Worm (Caenorhabditis elegans): ENCODE data around the gene K08D12.3.
A peak's percentile ranks its signal among the peaks of the same experiment; 100 is the strongest.

Gene K08D12.3

DNA sequence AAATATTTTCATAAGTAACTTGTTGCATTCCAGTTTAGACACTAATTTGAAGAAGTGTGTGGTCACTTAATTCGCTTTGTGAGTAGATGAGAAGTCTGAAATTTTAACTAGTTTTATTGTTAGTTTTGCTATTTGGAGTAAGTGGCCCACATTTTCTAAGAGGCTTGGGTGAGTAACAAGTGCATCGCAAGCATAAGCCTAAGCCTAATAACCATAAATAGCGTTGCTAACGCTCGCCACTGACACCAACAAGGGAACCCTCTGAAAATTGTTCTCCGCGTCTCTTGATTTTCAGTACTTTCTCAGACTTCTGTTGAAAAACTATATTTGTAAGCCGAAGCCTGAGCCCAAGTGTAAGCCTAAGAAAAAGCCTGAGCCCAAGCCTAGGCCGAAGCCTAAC, 14.2 kb downstream of the K08D12.3 start, which contains the start of gene epic-3:
Gene epic-3 (minus strand): TSS at position 101 of the 400 bp plus-strand sequence.
- TF ChIP-seq pqm-1 (tag; optimal IDR thresholded peaks at IDR 0.05) (no peak), ceh-22 (tag; optimal IDR thresholded peaks at IDR 0.05) (no peak), C38D4.7 (GFP tag; optimal IDR thresholded peaks at IDR 0.05) (no peak), hlh-8 (tag; optimal IDR thresholded peaks at IDR 0.05) (no peak), ref-2 (tag; optimal IDR thresholded peaks at IDR 0.05) (no peak), unc-55 (GFP tag; optimal IDR thresholded peaks at IDR 0.05) (no peak), pha-2 (tag; optimal IDR thresholded peaks at IDR 0.05) (no peak), lim-6 (tag; optimal IDR thresholded peaks at IDR 0.05) (no peak), ceh-45 (GFP tag; IDR thresholded peaks at IDR 0.05) (no peak)

DNA sequence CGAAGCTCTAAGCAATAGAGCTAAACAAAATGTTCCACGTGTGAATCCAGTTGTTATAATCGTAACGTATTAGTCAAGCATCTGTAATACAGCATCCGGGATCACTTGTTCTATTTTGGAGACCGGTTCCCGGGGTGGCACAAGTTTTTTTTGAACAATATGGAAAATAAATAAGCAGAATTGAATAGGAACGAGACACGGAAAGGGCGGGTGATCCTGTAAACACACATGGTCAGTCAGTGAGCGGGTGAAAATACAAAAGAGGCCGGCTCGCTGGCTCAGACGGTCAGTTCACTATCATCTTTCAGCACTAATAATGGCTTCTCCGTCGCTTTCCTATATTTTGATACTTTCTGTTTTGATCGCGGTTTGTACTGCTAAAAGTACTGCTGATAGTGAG, 15.8 kb downstream of the K08D12.3 start, which contains the start of gene K08D12.8:
Gene K08D12.8 (plus strand): TSS at position 301 of the 400 bp plus-strand sequence.
- TF ChIP-seq ets-4 (tag; optimal IDR thresholded peaks at IDR 0.05) (no peak), dve-1 (tag; optimal IDR thresholded peaks at IDR 0.05) (no peak), pqm-1 (tag; optimal IDR thresholded peaks at IDR 0.05) (no peak), hlh-13 (GFP tag; optimal IDR thresholded peaks at IDR 0.05) (no peak), syd-9 (tag; optimal IDR thresholded peaks at IDR 0.05) (no peak)

DNA sequence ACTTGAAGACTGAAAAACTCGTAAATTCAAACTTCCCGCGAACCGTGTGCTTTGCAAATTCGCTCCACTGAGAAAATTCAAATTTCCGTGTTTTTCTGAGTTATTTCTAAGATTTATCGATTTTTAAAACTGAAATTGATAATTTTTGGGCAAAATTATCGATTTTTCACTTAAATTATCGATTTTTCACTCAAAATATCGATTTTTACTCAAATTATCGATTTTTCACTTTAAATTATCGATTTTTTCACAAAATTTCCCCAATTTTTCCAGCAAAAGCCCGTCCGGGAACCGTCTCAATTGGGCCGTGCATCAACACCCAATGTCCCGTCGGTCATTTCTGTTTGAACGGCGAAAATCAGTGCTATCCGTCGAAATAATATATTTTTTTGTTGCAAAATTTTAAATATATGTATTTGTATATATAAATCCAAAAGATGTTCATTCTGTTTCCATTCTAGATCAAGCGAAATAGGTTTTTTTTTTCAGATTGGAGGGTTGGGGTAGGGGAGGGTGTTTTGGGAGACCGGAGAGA, 17.5 kb downstream of the K08D12.3 start:
- TF ChIP-seq ceh-48 (tag; optimal IDR thresholded peaks at IDR 0.05) = peak; percentile 76
- no peak for TF ChIP-seq ztf-16 (tag; optimal IDR thresholded peaks at IDR 0.05)
- no peak for TF ChIP-seq elt-4 (tag; optimal IDR thresholded peaks at IDR 0.05)

DNA sequence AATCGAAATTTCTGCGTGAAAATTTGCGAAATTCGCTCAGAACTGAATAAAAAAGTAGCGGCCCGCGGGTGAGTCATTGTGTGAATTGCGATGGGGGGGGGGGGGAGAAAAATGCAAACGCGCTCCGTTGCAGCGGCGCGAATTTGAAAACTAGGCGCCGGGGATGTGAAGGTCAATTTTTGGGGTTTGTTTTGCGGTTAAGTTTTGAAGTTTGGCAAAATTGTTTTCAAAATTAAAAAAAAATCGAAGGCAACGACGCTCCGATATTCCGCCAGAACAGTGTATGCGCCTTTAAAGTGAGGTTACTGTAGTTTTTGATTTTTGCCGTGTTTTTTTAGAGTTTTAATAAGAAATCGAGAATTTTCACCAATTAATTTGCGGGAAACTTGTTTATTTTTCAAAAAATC, 28.3 kb downstream of the K08D12.3 start:
- no peak for TF ChIP-seq Y22D7AL.16 (tag; optimal IDR thresholded peaks at IDR 0.05)
- no peak for TF ChIP-seq T23F11.4 (GFP tag; optimal IDR thresholded peaks at IDR 0.05)
- no peak for TF ChIP-seq ceh-24 (tag; optimal IDR thresholded peaks at IDR 0.05)
- TF ChIP-seq nhr-232 (tag; optimal IDR thresholded peaks at IDR 0.05) = no peak
- TF ChIP-seq tbx-2 (tag; optimal IDR thresholded peaks at IDR 0.05) = peak; percentile 21
- peak; percentile 10 for TF ChIP-seq unc-42 (tag; optimal IDR thresholded peaks at IDR 0.05)
- no peak for TF ChIP-seq ahr-1 (tag; optimal IDR thresholded peaks at IDR 0.05)
- peak; percentile 9 for TF ChIP-seq nfya-1 (tag; optimal IDR thresholded peaks at IDR 0.05)
- TF ChIP-seq che-1 (tag; optimal IDR thresholded peaks at IDR 0.05) = peak; percentile 38
- no peak for TF ChIP-seq lim-6 (tag; optimal IDR thresholded peaks at IDR 0.05)
- TF ChIP-seq fkh-10 (GFP tag; optimal IDR thresholded peaks at IDR 0.05) = no peak
- no peak for TF ChIP-seq pqm-1 (tag; optimal IDR thresholded peaks at IDR 0.05)
- no peak for TF ChIP-seq ceh-45 (GFP tag; IDR thresholded peaks at IDR 0.05)
- peak; percentile 5 for TF ChIP-seq madf-2 (tag; optimal IDR thresholded peaks at IDR 0.05)
- no peak for TF ChIP-seq K09A11.1 (tag; optimal IDR thresholded peaks at IDR 0.05; ENCODE audit: insufficient read depth)
- TF ChIP-seq ceh-9 (tag; optimal IDR thresholded peaks at IDR 0.05) = no peak
- TF ChIP-seq unc-86 (tag; optimal IDR thresholded peaks at IDR 0.05) = peak; percentile 9
- no peak for TF ChIP-seq hlh-30 (tag; optimal IDR thresholded peaks at IDR 0.05; ENCODE audit: insufficient read depth)
- TF ChIP-seq elt-2 (tag; optimal IDR thresholded peaks at IDR 0.05) = peak; percentile 7
- TF ChIP-seq ceh-31 (tag; optimal IDR thresholded peaks at IDR 0.05) = peak; percentile 38
- TF ChIP-seq ceh-18 (tag; optimal IDR thresholded peaks at IDR 0.05) = peak; percentile 29

- no peak for TF ChIP-seq tbx-2 (tag; optimal IDR thresholded peaks at IDR 0.05)
- no peak for TF ChIP-seq ceh-45 (GFP tag; IDR thresholded peaks at IDR 0.05)
- no peak for TF ChIP-seq ahr-1 (tag; optimal IDR thresholded peaks at IDR 0.05)
- TF ChIP-seq hlh-30 (tag; optimal IDR thresholded peaks at IDR 0.05; ENCODE audit: insufficient read depth) = no peak
- no peak for TF ChIP-seq ceh-6 (GFP tag; optimal IDR thresholded peaks at IDR 0.05)
- no peak for TF ChIP-seq ceh-14 (tag; optimal IDR thresholded peaks at IDR 0.05)
Measured at ce11 chrIV:1738892-1739291, 28.8 kb downstream of the K08D12.3 start.
